In the genomic region with DNA sequence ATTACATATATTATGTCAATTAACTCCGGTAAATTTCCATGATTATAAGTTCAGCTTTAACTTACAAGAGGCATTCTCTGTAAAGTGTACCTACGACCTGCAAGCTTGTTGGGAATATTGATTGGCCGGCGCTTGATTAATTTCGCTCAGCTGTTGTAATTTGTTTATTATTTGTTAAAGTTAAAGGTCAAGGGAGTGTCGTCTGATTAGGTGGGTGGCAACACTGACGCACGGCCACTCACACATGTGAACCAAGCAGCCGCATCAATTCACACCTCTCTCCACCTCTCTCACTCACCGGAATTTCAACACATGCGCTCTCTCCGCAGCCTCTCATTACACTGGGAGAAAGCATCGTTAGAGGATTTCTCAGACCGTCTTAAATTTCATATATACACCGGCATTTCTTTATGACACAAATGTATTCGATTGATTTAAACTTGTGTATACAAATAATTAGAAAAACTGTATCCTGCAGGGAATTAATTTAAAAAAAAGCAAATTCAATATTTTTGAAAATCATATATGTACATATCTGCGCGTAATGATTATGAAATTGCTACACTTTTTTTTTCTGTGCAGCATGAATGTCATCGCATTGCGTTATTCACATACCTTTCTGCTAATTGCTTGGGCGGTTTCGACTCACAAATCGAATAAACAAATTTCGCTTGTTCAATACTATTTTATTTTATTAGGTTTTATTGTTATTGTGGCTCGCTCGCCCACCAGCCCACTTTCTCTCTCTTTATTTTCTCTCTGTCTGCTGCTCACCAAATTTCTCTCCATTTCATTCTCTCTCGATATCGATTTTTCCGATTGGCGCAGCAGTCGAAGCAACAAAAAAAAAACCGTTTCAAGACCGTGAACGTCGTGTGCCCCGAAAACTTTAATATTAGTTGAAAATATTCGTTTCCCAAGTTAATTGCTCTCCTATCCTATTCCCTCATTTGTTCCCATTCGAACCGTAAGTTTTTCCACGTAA, we compare ENCODE assay signal across 1 fruit fly cellular context.
TF ChIP-seq lines count a peak whose summit lies in the region.

No protein-coding gene starts in this region.

TF ChIP-seq in whole organism, embryonic, 481 proteins besides CTCF, POLR2A, EP300 and RAD21 (continued from another document and continues in another):
- TF ChIP-seq dysf (GFP tag; IDR thresholded peaks at IDR 0.05; lab: Robert Waterston, UW) (peak; percentile 92), CG10565 (GFP tag; optimal IDR thresholded peaks at IDR 0.05; lab: Kevin White, UChicago) (peak; percentile 73), btn (GFP tag; optimal IDR thresholded peaks at IDR 0.05; lab: Kevin White, UChicago) (peak; percentile 74), CG14965 (GFP tag; optimal IDR thresholded peaks at IDR 0.05; lab: Kevin White, UChicago; ENCODE audit: borderline replicate concordance) (peak; percentile 70), fd64A (GFP tag; optimal IDR thresholded peaks at IDR 0.05; lab: Kevin White, UChicago) (peak; percentile 79), tin (GFP tag; optimal IDR thresholded peaks at IDR 0.05; lab: Kevin White, UChicago) (peak; percentile 92), CG12659 (GFP tag; optimal IDR thresholded peaks at IDR 0.05; lab: Kevin White, UChicago) (peak; percentile 95), CG2678 (tag; optimal IDR thresholded peaks at IDR 0.05; lab: Kevin White, UChicago) (peak; percentile 97), CG13624 (GFP tag; optimal IDR thresholded peaks at IDR 0.05; lab: Kevin White, UChicago) (peak; percentile 78), CG10431 (GFP tag; optimal IDR thresholded peaks at IDR 0.05; lab: Kevin White, UChicago) (peak; percentile 83), org-1 (GFP tag; optimal IDR thresholded peaks at IDR 0.05; lab: Kevin White, UChicago) (peak; percentile 94), bigmax (GFP tag; optimal IDR thresholded peaks at IDR 0.05; lab: Kevin White, UChicago) (no peak), Taf1 (GFP tag; IDR thresholded peaks at IDR 0.05; lab: Robert Waterston, UW) (peak; percentile 73), gt (GFP tag; IDR thresholded peaks at IDR 0.05; lab: Robert Waterston, UW) (peak; percentile 68; the same call in 1 of the 2 replicates), lmd (GFP tag; IDR thresholded peaks at IDR 0.05; lab: Robert Waterston, UW) (peak; percentile 94), CG4328 (GFP tag; optimal IDR thresholded peaks at IDR 0.05; lab: Kevin White, UChicago) (peak; percentile 91), az2 (GFP tag; optimal IDR thresholded peaks at IDR 0.05; lab: Kevin White, UChicago) (peak; percentile 95), Atf6 (GFP tag; IDR thresholded peaks at IDR 0.05; lab: Robert Waterston, UW) (peak; percentile 89), ERR (GFP tag; optimal IDR thresholded peaks at IDR 0.05; lab: Kevin White, UChicago) (peak; percentile 83), usp (GFP tag; optimal IDR thresholded peaks at IDR 0.05; lab: Kevin White, UChicago) (no peak), Sox102F (GFP tag; optimal IDR thresholded peaks at IDR 0.05; lab: Kevin White, UChicago) (peak; percentile 96), Tbp (GFP tag; optimal IDR thresholded peaks at IDR 0.05; lab: Kevin White, UChicago) (no peak), ato (GFP tag; IDR thresholded peaks at IDR 0.05; lab: Robert Waterston, UW; ENCODE audit: partially characterized antibody) (no peak), CG11723 (GFP tag; optimal IDR thresholded peaks at IDR 0.05; lab: Kevin White, UChicago) (peak; percentile 89), CG8924 (tag; optimal IDR thresholded peaks at IDR 0.05; lab: Kevin White, UChicago) (peak; percentile 97), Hr3 (GFP tag; optimal IDR thresholded peaks at IDR 0.05; lab: Kevin White, UChicago) (peak; percentile 92), CG10209 (GFP tag; optimal IDR thresholded peaks at IDR 0.05; lab: Kevin White, UChicago) (peak; percentile 93), sima (GFP tag; optimal IDR thresholded peaks at IDR 0.05; lab: Kevin White, UChicago) (peak; percentile 58), repo (GFP tag; optimal IDR thresholded peaks at IDR 0.05; lab: Kevin White, UChicago) (peak; percentile 80), Nf-YA (GFP tag; IDR thresholded peaks at IDR 0.05; lab: Robert Waterston, UW) (peak; percentile 70), CG18619 (GFP tag; optimal IDR thresholded peaks at IDR 0.05; lab: Kevin White, UChicago) (peak; percentile 93), CG18262 (tag; optimal IDR thresholded peaks at IDR 0.05; lab: Kevin White, UChicago) (peak; percentile 96), Oli (tag; optimal IDR thresholded peaks at IDR 0.05; lab: Kevin White, UChicago) (peak; percentile 95), dm (GFP tag; optimal IDR thresholded peaks at IDR 0.05; lab: Kevin White, UChicago) (peak; percentile 69), Dp (GFP tag; optimal IDR thresholded peaks at IDR 0.05; lab: Kevin White, UChicago) (peak; percentile 16), CG5245 (GFP tag; optimal IDR thresholded peaks at IDR 0.05; lab: Kevin White, UChicago) (peak; percentile 89), sob (GFP tag; IDR thresholded peaks at IDR 0.05; lab: Robert Waterston, UW) (peak; percentile 90), Bgb (GFP tag; IDR thresholded peaks at IDR 0.05; lab: Robert Waterston, UW; ENCODE audit: partially characterized antibody) (no peak), CG4424 (GFP tag; optimal IDR thresholded peaks at IDR 0.05; lab: Kevin White, UChicago) (peak; percentile 94), CG6254 (GFP tag; optimal IDR thresholded peaks at IDR 0.05; lab: Kevin White, UChicago) (peak; percentile 91), CG4730 (GFP tag; IDR thresholded peaks at IDR 0.05; lab: Robert Waterston, UW) (peak; percentile 80), ab (GFP tag; optimal IDR thresholded peaks at IDR 0.05; lab: Kevin White, UChicago) (peak; percentile 80), jigr1 (GFP tag; IDR thresholded peaks at IDR 0.05; lab: Robert Waterston, UW) (peak; percentile 48; the same call in 2 of the 3 replicates), sisA (GFP tag; IDR thresholded peaks at IDR 0.05; lab: Robert Waterston, UW) (peak; percentile 91), tna (GFP tag; IDR thresholded peaks at IDR 0.05; lab: Robert Waterston, UW; ENCODE audit: partially characterized antibody) (no peak), bsh (GFP tag; optimal IDR thresholded peaks at IDR 0.05; lab: Kevin White, UChicago) (peak; percentile 85 to 96), CG8290 (GFP tag; optimal IDR thresholded peaks at IDR 0.05; lab: Kevin White, UChicago) (peak; percentile 71), CG8290 (tag; optimal IDR thresholded peaks at IDR 0.05; lab: Kevin White, UChicago) (peak in 1 of 2 experiments; percentile 67), pros (GFP tag; optimal IDR thresholded peaks at IDR 0.05; lab: Kevin White, UChicago) (no peak), TFAM (GFP tag; optimal IDR thresholded peaks at IDR 0.05; lab: Kevin White, UChicago) (peak; percentile 56), wor (GFP tag; IDR thresholded peaks at IDR 0.05; lab: Robert Waterston, UW) (peak; percentile 92), CG17186 (GFP tag; optimal IDR thresholded peaks at IDR 0.05; lab: Kevin White, UChicago) (peak; percentile 73), cad (GFP tag; optimal IDR thresholded peaks at IDR 0.05; lab: Kevin White, UChicago) (no peak), Blimp-1 (GFP tag; optimal IDR thresholded peaks at IDR 0.05; lab: Kevin White, UChicago) (peak; percentile 91), Sox100B (GFP tag; optimal IDR thresholded peaks at IDR 0.05; lab: Kevin White, UChicago) (peak; percentile 96), bowl (GFP tag; IDR thresholded peaks at IDR 0.05; lab: Robert Waterston, UW) (no peak; the same call in 1 of the 2 replicates), CG12391 (tag; optimal IDR thresholded peaks at IDR 0.05; lab: Kevin White, UChicago) (peak; percentile 95), CG12769 (tag; optimal IDR thresholded peaks at IDR 0.05; lab: Kevin White, UChicago) (no peak), chif (GFP tag; optimal IDR thresholded peaks at IDR 0.05; lab: Kevin White, UChicago) (peak; percentile 88 to 93), salm (tag; optimal IDR thresholded peaks at IDR 0.05; lab: Kevin White, UChicago) (peak; percentile 91), CG42726 (GFP tag; IDR thresholded peaks at IDR 0.05; lab: Robert Waterston, UW; ENCODE audit: partially characterized antibody) (no peak), kni (GFP tag; optimal IDR thresholded peaks at IDR 0.05; lab: Kevin White, UChicago) (peak; percentile 85), pho (GFP tag; optimal IDR thresholded peaks at IDR 0.05; lab: Kevin White, UChicago) (peak; percentile 90), fu2 (GFP tag; optimal IDR thresholded peaks at IDR 0.05; lab: Kevin White, UChicago) (peak; percentile 90), Six4 (GFP tag; optimal IDR thresholded peaks at IDR 0.05; lab: Kevin White, UChicago) (peak; percentile 85), toy (GFP tag; IDR thresholded peaks at IDR 0.05; lab: Robert Waterston, UW) (0 out of 2 replicates have a peak, but pooled peaks have one; percentile 32), CG17359 (tag; optimal IDR thresholded peaks at IDR 0.05; lab: Kevin White, UChicago) (peak; percentile 95), CG1602 (GFP tag; optimal IDR thresholded peaks at IDR 0.05; lab: Kevin White, UChicago) (peak; percentile 93), pita (GFP tag; optimal IDR thresholded peaks at IDR 0.05; lab: Kevin White, UChicago) (no peak), Ets97D (GFP tag; optimal IDR thresholded peaks at IDR 0.05; lab: Kevin White, UChicago) (peak; percentile 69), CG9817 (tag; optimal IDR thresholded peaks at IDR 0.05; lab: Kevin White, UChicago) (peak; percentile 89), CG3838 (GFP tag; optimal IDR thresholded peaks at IDR 0.05; lab: Kevin White, UChicago) (peak; percentile 72), CG9876 (GFP tag; optimal IDR thresholded peaks at IDR 0.05; lab: Kevin White, UChicago) (peak; percentile 86), kah (GFP tag; optimal IDR thresholded peaks at IDR 0.05; lab: Kevin White, UChicago) (peak; percentile 84), CG3281 (GFP tag; optimal IDR thresholded peaks at IDR 0.05; lab: Kevin White, UChicago) (peak; percentile 94), Pdp1 (GFP tag; optimal IDR thresholded peaks at IDR 0.05; lab: Kevin White, UChicago) (peak; percentile 86 to 92), slbo (GFP tag; IDR thresholded peaks at IDR 0.05; lab: Robert Waterston, UW) (peak; percentile 87), Nf-YB (GFP tag; optimal IDR thresholded peaks at IDR 0.05; lab: Kevin White, UChicago) (peak; percentile 83), CG6813 (GFP tag; optimal IDR thresholded peaks at IDR 0.05; lab: Kevin White, UChicago) (peak; percentile 89), CG31441 (GFP tag; IDR thresholded peaks at IDR 0.05; lab: Robert Waterston, UW) (peak; percentile 98), CG1832 (GFP tag; optimal IDR thresholded peaks at IDR 0.05; lab: Kevin White, UChicago) (no peak), pzg (GFP tag; optimal IDR thresholded peaks at IDR 0.05; lab: Kevin White, UChicago) (peak; percentile 3), CG13123 (GFP tag; optimal IDR thresholded peaks at IDR 0.05; lab: Kevin White, UChicago) (peak; percentile 81), Doc3 (GFP tag; IDR thresholded peaks at IDR 0.05; lab: Robert Waterston, UW; ENCODE audit: partially characterized antibody) (peak; percentile 38; the same call in 1 of the 3 replicates), CG12104 (GFP tag; optimal IDR thresholded peaks at IDR 0.05; lab: Kevin White, UChicago) (peak; percentile 93), CG4707 (GFP tag; optimal IDR thresholded peaks at IDR 0.05; lab: Kevin White, UChicago) (peak; percentile 85), MTF-1 (GFP tag; optimal IDR thresholded peaks at IDR 0.05; lab: Kevin White, UChicago; ENCODE audit: borderline replicate concordance) (peak; percentile 71), amos (GFP tag; IDR thresholded peaks at IDR 0.05; lab: Robert Waterston, UW; ENCODE audit: partially characterized antibody) (no peak), al (GFP tag; IDR thresholded peaks at IDR 0.05; lab: Robert Waterston, UW) (peak; percentile 87), ATbp (GFP tag; optimal IDR thresholded peaks at IDR 0.05; lab: Kevin White, UChicago) (peak; percentile 94), grn (GFP tag; optimal IDR thresholded peaks at IDR 0.05; lab: Kevin White, UChicago) (peak; percentile 48), CG8359 (GFP tag; optimal IDR thresholded peaks at IDR 0.05; lab: Kevin White, UChicago; ENCODE audit: borderline replicate concordance) (peak; percentile 84), Hr39 (optimal IDR thresholded peaks at IDR 0.05; lab: Kevin White, UChicago) (no peak), Hand (GFP tag; optimal IDR thresholded peaks at IDR 0.05; lab: Kevin White, UChicago) (peak; percentile 93), Hsf (GFP tag; optimal IDR thresholded peaks at IDR 0.05; lab: Kevin White, UChicago) (peak; percentile 95), vnd (GFP tag; IDR thresholded peaks at IDR 0.05; lab: Robert Waterston, UW; ENCODE audit: partially characterized antibody) (no peak), fru (optimal IDR thresholded peaks at IDR 0.05; lab: Kevin White, UChicago) (no peak), CG9437 (GFP tag; optimal IDR thresholded peaks at IDR 0.05; lab: Kevin White, UChicago) (peak; percentile 92), cato (GFP tag; optimal IDR thresholded peaks at IDR 0.05; lab: Kevin White, UChicago; ENCODE audit: borderline replicate concordance) (peak; percentile 89), CHES-1-like (GFP tag; optimal IDR thresholded peaks at IDR 0.05; lab: Kevin White, UChicago) (peak; percentile 91), CG11696 (GFP tag; IDR thresholded peaks at IDR 0.05; lab: Robert Waterston, UW) (peak; percentile 64; the same call in 1 of the 2 replicates), CG9797 (GFP tag; optimal IDR thresholded peaks at IDR 0.05; lab: Kevin White, UChicago) (peak; percentile 22), br (optimal IDR thresholded peaks at IDR 0.05; lab: Kevin White, UChicago) (no peak), gsb-n (tag; optimal IDR thresholded peaks at IDR 0.05; lab: Kevin White, UChicago) (peak; percentile 91), Ets65A (GFP tag; lab: Kevin White, UChicago) (peak; percentile 98), ac (GFP tag; optimal IDR thresholded peaks at IDR 0.05; lab: Kevin White, UChicago) (peak; percentile 78), bbx (GFP tag; IDR thresholded peaks at IDR 0.05; lab: Robert Waterston, UW; ENCODE audit: partially characterized antibody) (no peak), Dip3 (GFP tag; optimal IDR thresholded peaks at IDR 0.05; lab: Kevin White, UChicago) (peak; percentile 85), Opbp (GFP tag; IDR thresholded peaks at IDR 0.05; lab: Robert Waterston, UW; ENCODE audit: partially characterized antibody) (no peak), Aef1 (GFP tag; IDR thresholded peaks at IDR 0.05; lab: Robert Waterston, UW) (peak; percentile 78), ttk (GFP tag; IDR thresholded peaks at IDR 0.05; lab: Robert Waterston, UW) (peak; percentile 88), CG30020 (tag; optimal IDR thresholded peaks at IDR 0.05; lab: Kevin White, UChicago) (no peak), Rfx (GFP tag; IDR thresholded peaks at IDR 0.05; lab: Robert Waterston, UW) (peak; percentile 84), odd (GFP tag; optimal IDR thresholded peaks at IDR 0.05; lab: Kevin White, UChicago) (peak; percentile 91), ftz-f1 (GFP tag; optimal IDR thresholded peaks at IDR 0.05; lab: Kevin White, UChicago) (peak; percentile 26), CG33213 (GFP tag; optimal IDR thresholded peaks at IDR 0.05; lab: Kevin White, UChicago) (peak; percentile 74)
